Worm (Caenorhabditis elegans) whole organism, L4/young adult: ENCODE data around the gene str-82.

Source experiments
- W03F9.2 ChIP-seq: fragments of 150-350 bp; optimal IDR thresholded peaks from 2 replicates; lab custom pipeline; 2014; ENCODE audit warnings: missing biosample characterization, missing genetic modification characterization
- dao-5 ChIP-seq: sonication (generic microtip); optimal IDR thresholded peaks from 2 replicates; lab custom pipeline; 2016; ENCODE audit warnings: missing genotype, missing genetic modification characterization, moderate library complexity, missing compliant biosample characterization
- him-1 ChIP-seq: sonication (generic microtip); optimal IDR thresholded peaks from 2 replicates; lab custom pipeline; 2016; ENCODE audit warnings: missing genotype, missing genetic modification reagents, missing genetic modification characterization, missing compliant biosample characterization

- TF ChIP-seq him-1 (tag; lab: Kevin White, UChicago) (no peak), W03F9.2 (tag; lab: Kevin White, UChicago) (no peak), dao-5 (tag; lab: Kevin White, UChicago) (no peak)
These were observed 14.6 kb downstream of the str-82 start, which contains the start of gene nlp-27 for ce11 chrV:3989070-3989469.
